Worm (Caenorhabditis elegans) whole organism, L4 larva: Measurements from ENCODE around the gene T23F6.3.

ENCODE experiments used
- Y105C5A.15 ChIP-seq: fragments of 200-800 bp; sonication (Bioruptor generic); IDR thresholded peaks from 2 replicates; pipeline ENCODE4 v1.3.6; 2022; ENCODE audit warnings: missing genetic modification characterization, missing compliant biosample characterization
- fos-1 ChIP-seq: fragments of 150-350 bp; optimal IDR thresholded peaks from 2 replicates; lab custom pipeline; 2014; ENCODE audit warnings: missing biosample characterization, missing genetic modification characterization
- lin-39 ChIP-seq: fragments of 150-350 bp; optimal IDR thresholded peaks from 2 replicates; lab custom pipeline; 2014; ENCODE audit warnings: missing biosample characterization, missing genetic modification reagents, missing genetic modification characterization

ce11 chrIV:12703811-12704210 lies 20.7 kb downstream of the T23F6.3 start, which contains the start of gene C27D8.4:
- TF ChIP-seq Y105C5A.15 (GFP tag; lab: Robert Waterston, UW), result no peak
- TF ChIP-seq fos-1, result no peak
- no peak for TF ChIP-seq lin-39 (tag; lab: Kevin White, UChicago)
